Worm (Caenorhabditis elegans): ENCODE data around the gene latd-1.
A peak's percentile ranks its signal among the peaks of the same experiment; 100 is the strongest.

DNA sequence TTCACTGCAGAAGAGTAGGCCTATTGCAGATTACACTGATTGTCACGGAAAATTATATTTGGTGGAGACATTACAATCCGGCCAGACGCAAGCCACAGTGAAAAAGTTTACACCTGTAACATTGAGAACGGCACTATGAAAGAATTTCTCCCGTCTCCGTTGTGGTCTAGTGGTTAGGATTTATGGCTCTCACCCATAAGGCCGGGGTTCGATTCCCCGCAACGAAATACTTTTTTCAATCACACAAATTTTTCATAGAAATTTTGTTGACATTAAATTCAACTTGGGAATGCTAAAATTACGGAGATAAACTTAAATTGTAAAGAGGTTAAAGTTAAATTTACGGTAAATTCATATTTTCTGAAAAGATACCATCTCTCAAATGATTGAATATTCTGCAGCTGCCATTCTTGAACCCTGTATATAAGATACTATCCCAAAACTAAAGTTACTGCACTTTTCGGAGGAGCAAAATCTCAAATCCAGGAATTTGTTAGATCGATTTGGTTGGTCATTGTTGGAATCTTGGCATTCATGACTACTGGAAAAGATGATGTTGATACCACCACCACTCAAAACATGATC, 8.9 kb upstream of the latd-1 start, which contains the start of gene C39D10.1:
- TF ChIP-seq ama-1 (optimal IDR thresholded peaks at IDR 0.05) (no peak), elt-1 (tag; optimal IDR thresholded peaks at IDR 0.05) (no peak), nhr-11 (tag; optimal IDR thresholded peaks at IDR 0.05) (peak; percentile 6), ztf-11 (tag; optimal IDR thresholded peaks at IDR 0.05) (no peak), sma-9 (GFP tag; optimal IDR thresholded peaks at IDR 0.05) (no peak), sma-9 (tag; optimal IDR thresholded peaks at IDR 0.05) (no peak), egl-27 (tag; optimal IDR thresholded peaks at IDR 0.05) (no peak), lin-39 (tag; optimal IDR thresholded peaks at IDR 0.05) (no peak), mdl-1 (tag; optimal IDR thresholded peaks at IDR 0.05) (no peak), ZK546.5 (tag; optimal IDR thresholded peaks at IDR 0.05) (no peak), ceh-82 (tag; optimal IDR thresholded peaks at IDR 0.05) (no peak)
